Worm (Caenorhabditis elegans): ENCODE data around the gene F08B12.11.

DNA sequence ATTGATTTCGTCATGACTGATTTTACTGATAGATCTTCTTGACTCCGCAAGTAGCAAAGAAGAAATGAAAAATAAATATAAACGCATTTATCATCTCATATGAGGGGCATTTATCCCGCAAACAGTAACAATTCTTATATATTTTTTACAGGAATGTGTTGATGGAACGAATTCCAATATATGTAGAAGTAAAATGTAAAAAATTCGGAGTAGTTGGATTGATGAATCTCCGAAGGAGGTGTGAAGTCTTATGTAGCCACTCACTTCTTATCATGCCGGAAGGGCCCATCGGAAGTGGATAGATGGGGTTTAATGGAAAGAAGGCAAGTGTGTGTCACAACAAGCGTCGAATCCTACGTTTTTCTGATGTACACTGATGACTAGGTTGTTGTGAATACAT, 47.1 kb upstream of the F08B12.11 start, which contains the start of gene gcy-9:
- TF ChIP-seq elt-3 (tag; optimal IDR thresholded peaks at IDR 0.05) (no peak), nhr-28 (tag; optimal IDR thresholded peaks at IDR 0.05) (no peak), pha-4 (tag; optimal IDR thresholded peaks at IDR 0.05) (no peak), ham-2 (GFP tag; optimal IDR thresholded peaks at IDR 0.05) (no peak)
